Fruit fly (Drosophila melanogaster): ENCODE data around the gene Fer2.

DNA sequence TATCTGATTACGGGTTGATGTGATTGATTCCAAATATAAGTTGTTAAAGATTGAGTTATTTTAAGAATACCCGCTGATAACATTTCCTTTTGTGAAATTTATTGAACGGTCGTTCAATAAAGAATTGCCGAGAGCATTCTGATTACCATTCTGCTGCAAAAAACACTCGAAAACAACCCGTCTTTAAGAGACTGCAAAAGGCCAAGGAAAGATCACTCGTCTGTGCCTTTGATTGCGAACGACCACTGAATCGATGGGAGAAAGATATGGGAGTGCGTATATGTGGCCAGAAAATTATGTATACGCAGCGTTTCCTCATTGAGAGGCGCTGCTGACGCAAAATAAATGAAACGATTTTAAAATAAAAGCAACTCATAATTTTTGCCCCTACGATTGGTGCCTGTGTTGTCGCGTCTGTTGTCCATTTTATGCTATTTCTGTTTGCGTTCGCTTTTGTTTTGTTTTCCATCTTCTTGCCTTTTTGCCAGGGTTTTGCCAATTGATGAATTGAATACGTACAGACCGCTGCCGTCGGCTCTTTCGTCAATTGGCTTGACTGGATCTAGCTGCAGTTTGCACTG lies 39.2 kb upstream of the Fer2 start:
- no peak for TF ChIP-seq CG1620 (GFP tag; optimal IDR thresholded peaks at IDR 0.05)
- TF ChIP-seq ovo (GFP tag; optimal IDR thresholded peaks at IDR 0.05), result no peak
- no peak for TF ChIP-seq kay (GFP tag; ENCODE audit: borderline replicate concordance)
- TF ChIP-seq bab1 (GFP tag; optimal IDR thresholded peaks at IDR 0.05), result no peak
- no peak for TF ChIP-seq Clk (GFP tag; optimal IDR thresholded peaks at IDR 0.05)
- TF ChIP-seq CG12768 (GFP tag; optimal IDR thresholded peaks at IDR 0.05), result no peak
